Worm (Caenorhabditis elegans): ENCODE results near the gene C17H12.2.

Gene C17H12.2

DNA sequence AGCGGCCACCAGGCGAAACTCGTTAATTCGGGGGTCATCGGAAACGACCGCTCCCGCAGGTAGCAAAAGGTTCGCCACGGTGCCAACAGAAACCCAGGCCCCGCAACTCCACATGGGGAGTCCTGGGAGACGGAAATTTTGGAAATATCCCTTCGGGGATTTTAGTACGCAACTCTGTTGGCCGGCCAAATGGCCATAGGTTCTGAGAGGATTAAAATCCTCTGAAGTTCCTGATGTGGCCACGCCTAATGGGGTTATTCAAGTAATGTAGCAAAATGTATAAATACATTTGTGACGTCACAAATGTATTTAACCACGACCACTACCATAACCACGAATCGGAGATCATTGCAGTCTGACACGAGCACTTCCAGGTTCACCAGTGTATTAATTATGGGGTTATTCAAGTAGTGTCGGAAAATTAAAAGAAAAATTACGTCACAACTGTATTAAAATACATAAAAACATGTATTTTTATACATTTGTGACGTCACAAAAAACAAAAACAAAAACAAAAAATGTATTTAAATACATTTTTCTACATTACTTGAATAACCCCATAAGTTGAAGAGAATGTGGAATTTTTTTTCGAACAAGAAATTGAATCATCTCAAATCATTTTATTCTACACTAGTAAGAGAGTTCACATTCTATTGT is 3.1 kb upstream of the C17H12.2 start:
- TF ChIP-seq hlh-1 (tag; optimal IDR thresholded peaks at IDR 0.05) (no peak), nhr-237 (tag; optimal IDR thresholded peaks at IDR 0.05) (no peak), M03D4.4 (tag; optimal IDR thresholded peaks at IDR 0.05) (no peak), drap-1 (GFP tag; optimal IDR thresholded peaks at IDR 0.05) (no peak), ces-1 (GFP tag; optimal IDR thresholded peaks at IDR 0.05) (peak; percentile 0), unc-120 (tag; optimal IDR thresholded peaks at IDR 0.05; ENCODE audit: poor library complexity, severe bottlenecking) (no peak), snpc-4 (tag; optimal IDR thresholded peaks at IDR 0.05) (no peak), zip-8 (tag; optimal IDR thresholded peaks at IDR 0.05) (peak; percentile 96), mab-5 (tag; optimal IDR thresholded peaks at IDR 0.05) (no peak), nhr-28 (tag; optimal IDR thresholded peaks at IDR 0.05) (no peak), cnd-1 (tag; optimal IDR thresholded peaks at IDR 0.05) (no peak), sem-2 (GFP tag; optimal IDR thresholded peaks at IDR 0.05) (no peak), ztf-11 (tag; optimal IDR thresholded peaks at IDR 0.05) (no peak), nhr-76 (tag; optimal IDR thresholded peaks at IDR 0.05) (no peak), mls-2 (tag; optimal IDR thresholded peaks at IDR 0.05) (no peak), tbx-8 (GFP tag; optimal IDR thresholded peaks at IDR 0.05) (no peak)

DNA sequence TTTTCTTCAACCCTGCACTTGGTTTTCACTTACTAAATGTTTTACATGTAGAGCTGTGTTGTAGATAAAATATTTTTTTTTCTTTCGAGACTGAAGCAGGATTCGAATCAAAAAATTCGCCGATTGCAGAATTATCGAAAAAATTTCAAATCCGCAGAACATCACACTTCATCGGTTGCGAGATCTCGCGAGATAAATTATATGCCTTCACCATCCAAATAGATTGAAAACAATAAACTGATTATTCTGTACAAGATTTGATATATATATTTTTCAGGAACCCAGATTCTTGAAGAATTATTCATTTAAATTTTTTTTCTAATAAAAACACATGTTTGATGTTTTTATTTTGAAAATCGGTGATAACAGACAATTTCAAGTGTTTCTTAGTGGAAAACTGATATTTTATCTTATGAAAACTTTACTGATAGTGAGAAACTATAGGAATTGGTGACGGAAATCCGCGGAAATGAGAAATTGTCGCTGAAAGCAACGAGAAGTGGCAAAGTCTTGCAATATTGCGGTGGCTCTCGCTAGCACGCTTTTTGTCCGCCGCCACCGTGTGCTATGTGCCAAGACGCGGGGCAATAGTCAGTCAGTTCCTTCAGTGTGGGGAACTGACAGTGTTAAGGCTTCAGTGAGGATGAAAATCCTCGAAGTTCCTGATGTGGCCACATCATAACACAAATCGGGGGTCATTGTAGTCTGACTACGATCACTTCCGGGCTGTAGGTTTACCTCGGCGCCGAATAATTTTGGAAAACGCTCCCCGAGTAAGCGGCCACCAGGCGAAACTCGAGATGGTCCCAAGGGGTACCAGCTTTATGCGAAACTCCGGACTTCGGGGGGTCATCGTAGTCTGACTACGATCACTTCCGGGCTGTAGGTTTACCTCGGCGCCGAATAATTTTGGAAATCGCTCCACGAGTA is 2.4 kb upstream of the C17H12.2 start:
- TF ChIP-seq unc-39 (tag; optimal IDR thresholded peaks at IDR 0.05): no peak
- TF ChIP-seq ces-1 (GFP tag; optimal IDR thresholded peaks at IDR 0.05): no peak
- no peak for TF ChIP-seq elt-3 (tag; optimal IDR thresholded peaks at IDR 0.05)
- no peak for TF ChIP-seq ztf-11 (tag; optimal IDR thresholded peaks at IDR 0.05)
- TF ChIP-seq flh-1 (GFP tag; optimal IDR thresholded peaks at IDR 0.05): no peak
- TF ChIP-seq tbx-8 (GFP tag; optimal IDR thresholded peaks at IDR 0.05): no peak
- no peak for TF ChIP-seq lsy-2 (tag; optimal IDR thresholded peaks at IDR 0.05)
- TF ChIP-seq cnd-1 (tag; optimal IDR thresholded peaks at IDR 0.05): no peak
- no peak for TF ChIP-seq ceh-39 (tag; optimal IDR thresholded peaks at IDR 0.05)
- TF ChIP-seq nhr-2 (tag; optimal IDR thresholded peaks at IDR 0.05): no peak
- no peak for TF ChIP-seq unc-62 (GFP tag; optimal IDR thresholded peaks at IDR 0.05)
- no peak for TF ChIP-seq sptf-1 (tag; optimal IDR thresholded peaks at IDR 0.05)
- TF ChIP-seq zip-8 (tag; optimal IDR thresholded peaks at IDR 0.05): no peak
- no peak for TF ChIP-seq unc-120 (tag; optimal IDR thresholded peaks at IDR 0.05; ENCODE audit: poor library complexity, severe bottlenecking)
- no peak for TF ChIP-seq nhr-12 (tag; optimal IDR thresholded peaks at IDR 0.05)
- TF ChIP-seq mab-5 (tag; optimal IDR thresholded peaks at IDR 0.05): no peak
- TF ChIP-seq snpc-4 (tag; optimal IDR thresholded peaks at IDR 0.05): no peak
- no peak for TF ChIP-seq ceh-83 (GFP tag; optimal IDR thresholded peaks at IDR 0.05)
- TF ChIP-seq hlh-1 (tag; optimal IDR thresholded peaks at IDR 0.05): no peak
- no peak for TF ChIP-seq mep-1 (tag; optimal IDR thresholded peaks at IDR 0.05)

DNA sequence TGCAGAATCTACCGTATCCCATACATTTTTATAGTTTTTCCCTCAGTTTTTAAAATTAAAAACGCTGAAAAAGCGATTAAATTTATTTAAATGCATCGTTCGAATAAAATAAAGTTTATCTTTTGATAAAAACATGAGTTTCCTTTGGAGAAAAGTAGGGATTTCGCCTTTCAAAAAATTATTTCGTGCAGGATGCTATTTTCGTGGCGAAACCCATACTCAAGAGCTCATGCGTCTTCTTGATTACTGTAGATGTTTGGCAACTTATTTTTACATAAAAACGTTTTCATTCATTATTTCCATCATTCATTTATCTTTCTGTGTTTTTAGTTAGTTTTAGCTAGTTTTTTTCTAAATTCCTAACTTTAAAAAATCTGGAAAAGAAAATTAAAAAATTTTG is 338 bp downstream of the C17H12.2 start:
- TF ChIP-seq mls-2 (tag; optimal IDR thresholded peaks at IDR 0.05) (no peak), M03D4.4 (tag; optimal IDR thresholded peaks at IDR 0.05) (no peak), lsy-2 (tag; optimal IDR thresholded peaks at IDR 0.05) (no peak), ceh-43 (GFP tag; optimal IDR thresholded peaks at IDR 0.05) (no peak), nhr-2 (tag; optimal IDR thresholded peaks at IDR 0.05) (no peak), hlh-1 (tag; optimal IDR thresholded peaks at IDR 0.05) (no peak), ceh-83 (GFP tag; optimal IDR thresholded peaks at IDR 0.05) (no peak), nhr-76 (tag; optimal IDR thresholded peaks at IDR 0.05) (no peak), elt-3 (tag; optimal IDR thresholded peaks at IDR 0.05) (no peak), nhr-12 (tag; optimal IDR thresholded peaks at IDR 0.05) (no peak), unc-62 (GFP tag; optimal IDR thresholded peaks at IDR 0.05) (no peak), drap-1 (GFP tag; optimal IDR thresholded peaks at IDR 0.05) (no peak), ham-2 (GFP tag; optimal IDR thresholded peaks at IDR 0.05) (no peak)

DNA sequence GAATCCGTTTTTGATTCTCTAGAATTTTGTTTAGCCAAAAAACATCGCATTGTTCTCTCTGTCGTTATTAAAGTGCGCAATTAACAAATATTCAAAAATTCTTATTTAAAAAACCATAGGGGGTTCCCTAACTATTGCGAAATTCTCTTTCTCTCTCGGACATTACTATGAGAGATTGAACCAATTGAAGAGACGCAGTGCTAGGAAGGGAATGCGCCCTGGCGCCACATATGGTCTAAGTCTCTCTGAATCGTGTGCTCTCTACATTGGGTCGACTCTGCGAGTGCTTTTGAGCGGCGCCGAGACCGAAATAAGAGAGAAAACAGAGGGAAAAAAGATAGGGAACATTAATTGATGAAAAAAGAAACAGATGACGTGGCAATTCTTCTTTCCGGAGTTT is 4.4 kb downstream of the C17H12.2 start:
- TF ChIP-seq ces-1 (GFP tag; optimal IDR thresholded peaks at IDR 0.05) (peak; percentile 35), flh-1 (GFP tag; optimal IDR thresholded peaks at IDR 0.05) (no peak), unc-120 (tag; optimal IDR thresholded peaks at IDR 0.05; ENCODE audit: poor library complexity, severe bottlenecking) (peak; percentile 80), mep-1 (tag; optimal IDR thresholded peaks at IDR 0.05) (peak; percentile 25), nhr-237 (tag; optimal IDR thresholded peaks at IDR 0.05) (peak; percentile 49)

Data from whole organism, mixed stage, embryonic.